Fruit fly (Drosophila melanogaster) whole organism, adult: Measurements from ENCODE around the gene RpS14b.
A peak's percentile ranks its signal among the peaks of the same experiment; 100 is the strongest.

Source experiments
- CG11617 ChIP-seq: fragments of 200-800 bp; sonication (Bioruptor generic); optimal IDR thresholded peaks from 2 replicates; lab custom pipeline; 2017; ENCODE audit warnings: mild to moderate bottlenecking, missing biosample characterization, missing genetic modification reagents, missing genetic modification characterization
- CG33017 ChIP-seq: fragments of 200-800 bp; sonication (Bioruptor generic); optimal IDR thresholded peaks from 2 replicates; lab custom pipeline; 2018; ENCODE audit warnings: missing biosample characterization, mild to moderate bottlenecking, missing genetic modification characterization, moderate library complexity
- CG7045 ChIP-seq: fragments of 200-800 bp; sonication (Bioruptor generic); optimal IDR thresholded peaks from 2 replicates; lab custom pipeline; 2017; ENCODE audit warnings: missing biosample characterization, mild to moderate bottlenecking, missing genetic modification characterization
- CG7101 ChIP-seq: fragments of 200-800 bp; sonication (Bioruptor generic); optimal IDR thresholded peaks from 2 replicates; lab custom pipeline; 2018; ENCODE audit warnings: missing biosample characterization, mild to moderate bottlenecking, missing genetic modification characterization, moderate library complexity
- Hr96 ChIP-seq: fragments of 200-800 bp; sonication (Bioruptor generic); optimal IDR thresholded peaks from 2 replicates; lab custom pipeline; 2016; ENCODE audit warnings: missing biosample characterization, missing genetic modification characterization
- bab1 ChIP-seq: fragments of 200-800 bp; sonication (Bioruptor generic); optimal IDR thresholded peaks from 3 replicates; lab custom pipeline; 2019; ENCODE audit warnings: missing biosample characterization, mild to moderate bottlenecking, missing genetic modification characterization, moderate library complexity
- ovo ChIP-seq: fragments of 200-800 bp; sonication (Bioruptor generic); optimal IDR thresholded peaks from 2 replicates; lab custom pipeline; 2016; ENCODE audit warnings: missing biosample characterization, missing genetic modification characterization
- pad ChIP-seq: fragments of 200-800 bp; sonication (Bioruptor generic); optimal IDR thresholded peaks from 3 replicates; lab custom pipeline; 2017; ENCODE audit warnings: missing biosample characterization, missing genetic modification characterization, mild to moderate bottlenecking, moderate library complexity, missing genetic modification reagents
- toe ChIP-seq: fragments of 200-800 bp; sonication (Bioruptor generic); optimal IDR thresholded peaks from 2 replicates; lab custom pipeline; 2016; ENCODE audit warnings: missing biosample characterization, missing genetic modification characterization

- TF ChIP-seq toe (no peak), CG33017 (tag; lab: Kevin White, UChicago) (no peak), ovo (GFP tag; lab: Kevin White, UChicago) (no peak), CG11617 (no peak), pad (GFP tag; lab: Kevin White, UChicago) (no peak), CG7045 (no peak), CG7101 (tag; lab: Kevin White, UChicago) (no peak), bab1 (peak; percentile 73), Hr96 (GFP tag; lab: Kevin White, UChicago) (peak; percentile 22)
These were observed 35.7 kb downstream of the RpS14b start for dm6 chrX:7970396-7970795.
